Worm (Caenorhabditis elegans) whole organism, L4/young adult: Measurements from ENCODE around the gene Y57G7A.5.

Experiments
- W03F9.2 ChIP-seq: fragments of 150-350 bp; optimal IDR thresholded peaks from 2 replicates; lab custom pipeline; 2014; ENCODE audit warnings: missing biosample characterization, missing genetic modification characterization
- dao-5 ChIP-seq: sonication (generic microtip); optimal IDR thresholded peaks from 2 replicates; lab custom pipeline; 2016; ENCODE audit warnings: missing genotype, missing genetic modification characterization, moderate library complexity, missing compliant biosample characterization
- him-1 ChIP-seq: sonication (generic microtip); optimal IDR thresholded peaks from 2 replicates; lab custom pipeline; 2016; ENCODE audit warnings: missing genotype, missing genetic modification reagents, missing genetic modification characterization, missing compliant biosample characterization

- TF ChIP-seq W03F9.2 (tag; lab: Kevin White, UChicago) (no peak), him-1 (no peak), dao-5 (tag; lab: Kevin White, UChicago) (no peak)
Measured at ce11 chrII:1306036-1306435, 30.7 kb upstream of the Y57G7A.5 start, which contains the start of gene emc-2.
